Fruit fly (Drosophila melanogaster) Kc167 (cell line): ENCODE results near the gene COX8.

ENCODE experiments used
- Myc ChIP-seq: fragments of >200 bp; optimal IDR thresholded peaks from 2 replicates; lab custom pipeline; 2017; ENCODE audit warnings: missing external identifiers
- h ChIP-seq: fragments of >200 bp; optimal IDR thresholded peaks from 3 replicates; lab custom pipeline; 2018; ENCODE audit warnings: missing external identifiers
- psq ChIP-seq: fragments of >200 bp; optimal IDR thresholded peaks from 2 replicates; lab custom pipeline; 2017; ENCODE audit warnings: missing external identifiers

dm6 chr3L:21562081-21562480 lies 22.8 kb upstream of the COX8 start, which contains the start of gene CapaR:
- no peak for TF ChIP-seq Myc (lab: Kevin White, UChicago)
- TF ChIP-seq psq (lab: Kevin White, UChicago), result no peak
- TF ChIP-seq h (lab: Kevin White, UChicago), result no peak
